Worm (Caenorhabditis elegans): ENCODE measurements around the gene rmd-6.

ce11 chrIV:5054297-5054696 is 14.3 kb upstream of the rmd-6 start:
- no peak for TF ChIP-seq flt-1 (GFP tag; IDR thresholded peaks at IDR 0.05)
- no peak for TF ChIP-seq ztf-29 (GFP tag; IDR thresholded peaks at IDR 0.05)
- no peak for TF ChIP-seq med-1 (GFP tag; optimal IDR thresholded peaks at IDR 0.05; ENCODE audit: insufficient read depth)
- TF ChIP-seq klf-2 (GFP tag; conservative IDR thresholded peaks at IDR 0.05): no peak
- TF ChIP-seq ztf-23 (GFP tag; IDR thresholded peaks at IDR 0.05): no peak
- no peak for TF ChIP-seq ref-1 (GFP tag; conservative IDR thresholded peaks at IDR 0.05)
